Worm (Caenorhabditis elegans): ENCODE measurements around the gene mgl-3.

mgl-3 gene

ce11 chrIV:5394687-5395086 lies 44.1 kb upstream of the mgl-3 start, which contains the start of the genes perm-3 and swsn-6 (continued):
- peak in 1 of 2 experiments; percentile 8 for TF ChIP-seq let-607 (tag; optimal IDR thresholded peaks at IDR 0.05)
- TF ChIP-seq egl-44 (GFP tag; IDR thresholded peaks at IDR 0.05): no peak
- TF ChIP-seq ztf-18 (tag; optimal IDR thresholded peaks at IDR 0.05): peak; percentile 96
- peak; percentile 65 for TF ChIP-seq F33H1.4 (GFP tag; IDR thresholded peaks at IDR 0.05)
- TF ChIP-seq dox-1 (GFP tag; IDR thresholded peaks at IDR 0.05): peak; percentile 83
- no peak for TF ChIP-seq nfya-2 (GFP tag; IDR thresholded peaks at IDR 0.05)
- TF ChIP-seq akir-1 (GFP tag; optimal IDR thresholded peaks at IDR 0.05): no peak
- TF ChIP-seq xnd-1 (tag; optimal IDR thresholded peaks at IDR 0.05): peak; percentile 21
- TF ChIP-seq attf-5 (GFP tag; optimal IDR thresholded peaks at IDR 0.05): peak; percentile 73
- peak; percentile 46; the same call in 1 of the 2 replicates for TF ChIP-seq D2030.7 (GFP tag; IDR thresholded peaks at IDR 0.05)
- no peak for TF ChIP-seq cebp-1 (GFP tag; IDR thresholded peaks at IDR 0.05)
- TF ChIP-seq cebp-1 (tag; optimal IDR thresholded peaks at IDR 0.05): peak; percentile 65
- TF ChIP-seq ZK185.1 (tag; optimal IDR thresholded peaks at IDR 0.05; ENCODE audit: poor library complexity, severe bottlenecking): peak; percentile 44
- TF ChIP-seq lin-40 (tag; optimal IDR thresholded peaks at IDR 0.05): peak; percentile 81

- TF ChIP-seq F49E8.2 (tag; optimal IDR thresholded peaks at IDR 0.05; ENCODE audit: insufficient read depth): no peak
- TF ChIP-seq snpc-4 (GFP tag; optimal IDR thresholded peaks at IDR 0.05): peak; percentile 10
- peak in 1 of 4 experiments; percentile 53 for TF ChIP-seq snpc-4 (tag; optimal IDR thresholded peaks at IDR 0.05)
Observed at ce11 chrIV:5396769-5397168, 42.0 kb upstream of the mgl-3 start, which contains the start of gene ZK616.3. Gene ZK616.3, plus strand, starts transcription at chrIV:5397069.

ce11 chrIV:5397539-5397938 lies 41.3 kb upstream of the mgl-3 start, which contains the start of gene ZK616.2:
Gene ZK616.2, plus strand, starts transcription at chrIV:5397839.
- TF ChIP-seq F55B11.4 (tag; optimal IDR thresholded peaks at IDR 0.05; ENCODE audit: borderline replicate concordance, insufficient read depth): no peak
- TF ChIP-seq ztf-22 (GFP tag; optimal IDR thresholded peaks at IDR 0.05): no peak
- TF ChIP-seq unc-130 (GFP tag; optimal IDR thresholded peaks at IDR 0.05): no peak
- TF ChIP-seq B0035.1 (tag; optimal IDR thresholded peaks at IDR 0.05): no peak
- no peak for TF ChIP-seq lsl-1 (GFP tag; optimal IDR thresholded peaks at IDR 0.05)
- TF ChIP-seq attf-6 (GFP tag; IDR thresholded peaks at IDR 0.05): no peak
- TF ChIP-seq fkh-3 (tag; optimal IDR thresholded peaks at IDR 0.05): no peak
- no peak for TF ChIP-seq C17E4.6 (GFP tag; IDR thresholded peaks at IDR 0.05)
- no peak for TF ChIP-seq hlh-12 (tag; optimal IDR thresholded peaks at IDR 0.05)
- TF ChIP-seq ztf-3 (GFP tag; optimal IDR thresholded peaks at IDR 0.05): no peak
- TF ChIP-seq sea-2 (GFP tag; IDR thresholded peaks at IDR 0.05): no peak
- TF ChIP-seq lag-1 (GFP tag; IDR thresholded peaks at IDR 0.05): no peak
- TF ChIP-seq K12H6.12 (tag; optimal IDR thresholded peaks at IDR 0.05): no peak
- no peak for TF ChIP-seq ets-4 (GFP tag; optimal IDR thresholded peaks at IDR 0.05)
- TF ChIP-seq nhr-27 (tag; optimal IDR thresholded peaks at IDR 0.05): no peak
- no peak for TF ChIP-seq attf-3 (GFP tag; conservative IDR thresholded peaks at IDR 0.05)
- no peak for TF ChIP-seq lin-35 (GFP tag; optimal IDR thresholded peaks at IDR 0.05)
- no peak for TF ChIP-seq nhr-120 (GFP tag; IDR thresholded peaks at IDR 0.05)
- no peak for TF ChIP-seq snpc-1.1 (tag; optimal IDR thresholded peaks at IDR 0.05; ENCODE audit: insufficient read depth)
- TF ChIP-seq ceh-40 (GFP tag; IDR thresholded peaks at IDR 0.05): no peak
